Fruit fly (Drosophila melanogaster) whole organism, adult: ENCODE data around the gene Sec16.

Experiments used
- CG1620 ChIP-seq: fragments of 200-800 bp; sonication (Bioruptor generic); optimal IDR thresholded peaks from 2 replicates; lab custom pipeline; 2016; ENCODE audit warnings: missing biosample characterization, missing genetic modification characterization
- CG7045 ChIP-seq: fragments of 200-800 bp; sonication (Bioruptor generic); optimal IDR thresholded peaks from 2 replicates; lab custom pipeline; 2017; ENCODE audit warnings: missing biosample characterization, mild to moderate bottlenecking, missing genetic modification characterization
- Hr96 ChIP-seq: fragments of 200-800 bp; sonication (Bioruptor generic); optimal IDR thresholded peaks from 2 replicates; lab custom pipeline; 2016; ENCODE audit warnings: missing biosample characterization, missing genetic modification characterization
- bab1 ChIP-seq: fragments of 200-800 bp; sonication (Bioruptor generic); optimal IDR thresholded peaks from 3 replicates; lab custom pipeline; 2019; ENCODE audit warnings: missing biosample characterization, mild to moderate bottlenecking, missing genetic modification characterization, moderate library complexity
- kay ChIP-seq: fragments of 200-800 bp; sonication (Bioruptor generic); peaks from one replicate; lab custom pipeline; 2016; ENCODE audit warnings: missing biosample characterization, missing genetic modification characterization, borderline replicate concordance
- toe ChIP-seq: fragments of 200-800 bp; sonication (Bioruptor generic); optimal IDR thresholded peaks from 2 replicates; lab custom pipeline; 2016; ENCODE audit warnings: missing biosample characterization, missing genetic modification characterization

DNA sequence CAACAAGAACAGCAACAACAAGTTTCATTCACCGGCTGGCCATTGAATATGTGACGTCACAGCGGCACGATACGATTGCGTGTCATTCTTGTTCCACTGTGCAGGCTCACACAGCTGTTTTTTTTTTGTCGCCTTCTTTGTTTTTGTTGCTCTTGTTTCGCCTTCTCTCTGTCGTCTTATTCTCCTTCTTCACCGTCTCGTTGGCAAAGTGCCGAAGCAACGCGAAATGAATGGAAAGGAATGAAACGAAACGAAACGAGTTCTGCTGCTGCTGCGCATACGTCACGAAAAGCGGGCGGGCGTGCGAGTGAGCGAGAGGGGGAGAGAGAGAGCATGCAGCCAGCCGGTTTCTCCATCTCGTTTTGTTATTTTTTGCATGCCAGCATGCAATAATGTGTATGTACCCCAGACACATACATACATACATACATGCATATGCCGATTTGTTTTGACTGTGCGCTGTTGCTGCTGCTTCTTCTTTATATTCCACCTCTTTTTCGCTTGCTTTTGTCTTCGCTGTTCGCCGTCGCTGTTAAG, 21.1 kb upstream of the Sec16 start:
- TF ChIP-seq Hr96 (GFP tag; lab: Kevin White, UChicago) (peak; percentile 29), kay (GFP tag; lab: Kevin White, UChicago) (peak; percentile 34), bab1 (GFP tag; lab: Kevin White, UChicago) (peak; percentile 54), toe (GFP tag; lab: Kevin White, UChicago) (peak; percentile 12), CG1620 (GFP tag; lab: Kevin White, UChicago) (no peak), CG7045 (GFP tag; lab: Kevin White, UChicago) (no peak)
